Fruit fly (Drosophila melanogaster) S2 (cell line): Measurements from ENCODE around the gene EloA.

Experiments
- CG8478 ChIP-seq: fragments of >200 bp; optimal IDR thresholded peaks from 2 replicates; lab custom pipeline; 2018
- CTCF ChIP-seq, 2 experiments: fragments of >200 bp; optimal IDR thresholded peaks; 2 replicates each; lab custom pipeline; 2018

- TF ChIP-seq CTCF (optimal IDR thresholded peaks at IDR 0.05; lab: Kevin White, UChicago) (no peak), CG8478 (lab: Kevin White, UChicago) (no peak)
Observed at dm6 chr3R:23221003-23221679, 30.2 kb upstream of the EloA start.
